Fruit fly (Drosophila melanogaster) whole organism, prepupa: Measurements from ENCODE around the gene RapGAP1.

Experiments used
- Blimp-1 ChIP-seq: fragments of 200-800 bp; sonication (Bioruptor generic); optimal IDR thresholded peaks from 3 replicates; lab custom pipeline; 2017; ENCODE audit warnings: missing biosample characterization, missing genetic modification characterization, mild to moderate bottlenecking, moderate library complexity, missing genetic modification reagents
- CG11902 ChIP-seq: fragments of 200-800 bp; sonication (Bioruptor generic); optimal IDR thresholded peaks from 3 replicates; lab custom pipeline; 2016; ENCODE audit warnings: missing biosample characterization, missing genetic modification characterization
- CG6854 ChIP-seq: fragments of 200-800 bp; sonication (Bioruptor generic); optimal IDR thresholded peaks from 2 replicates; lab custom pipeline; 2017; ENCODE audit warnings: missing biosample characterization, mild to moderate bottlenecking, missing genetic modification characterization
- CG7368 ChIP-seq: fragments of 200-800 bp; sonication (Bioruptor generic); optimal IDR thresholded peaks from 3 replicates; lab custom pipeline; 2016; ENCODE audit warnings: missing biosample characterization, missing genetic modification characterization
- CG8632 ChIP-seq: fragments of 200-800 bp; sonication (Bioruptor generic); optimal IDR thresholded peaks from 3 replicates; lab custom pipeline; 2016; ENCODE audit warnings: missing biosample characterization, missing genetic modification characterization
- Eip93F ChIP-seq: fragments of 200-800 bp; sonication (Bioruptor generic); optimal IDR thresholded peaks from 2 replicates; lab custom pipeline; 2016; ENCODE audit warnings: missing biosample characterization, mild to moderate bottlenecking, missing genetic modification characterization
- Gug ChIP-seq: fragments of 200-800 bp; sonication (Bioruptor generic); IDR thresholded peaks from 2 replicates; pipeline ENCODE4 v1.3.6; 2022; ENCODE audit warnings: missing biosample characterization, missing genetic modification characterization
- Hr38 ChIP-seq: sonication (Bioruptor generic); optimal IDR thresholded peaks from 2 replicates; lab custom pipeline; 2016; ENCODE audit warnings: missing biosample characterization, missing genetic modification characterization
- Sox15 ChIP-seq: fragments of 200-800 bp; sonication (Bioruptor generic); optimal IDR thresholded peaks from 3 replicates; lab custom pipeline; 2016; ENCODE audit warnings: missing biosample characterization, missing genetic modification characterization
- lz ChIP-seq: fragments of 200-800 bp; sonication (Bioruptor generic); optimal IDR thresholded peaks from 3 replicates; lab custom pipeline; 2016; ENCODE audit warnings: missing biosample characterization, missing genetic modification characterization
- net ChIP-seq: fragments of 200-800 bp; sonication (Bioruptor generic); optimal IDR thresholded peaks from 3 replicates; lab custom pipeline; 2016; ENCODE audit warnings: missing biosample characterization, missing genetic modification characterization

DNA sequence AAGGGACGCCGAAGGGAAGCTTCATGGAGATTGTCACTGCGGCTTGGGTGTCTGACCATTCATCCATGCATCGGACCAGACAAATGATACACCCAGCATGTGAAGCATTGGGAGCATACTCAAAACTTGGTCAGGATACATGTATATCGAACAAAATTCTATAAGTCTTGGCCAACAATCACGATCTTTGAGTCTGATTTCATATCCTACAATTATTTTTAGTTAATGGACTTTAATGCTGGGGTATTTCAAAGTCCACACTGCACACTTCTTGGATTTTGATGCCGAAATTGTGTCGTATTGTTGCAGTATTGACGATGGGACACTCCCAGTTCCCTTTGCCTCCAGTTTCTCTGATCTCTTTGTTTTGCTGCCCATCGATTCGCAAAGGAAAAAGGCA lies 40.5 kb upstream of the RapGAP1 start:
- TF ChIP-seq CG7368, result no peak
- TF ChIP-seq CG8632 (GFP tag; lab: Kevin White, UChicago), result peak; percentile 21
- peak; percentile 16 for TF ChIP-seq net (GFP tag; lab: Kevin White, UChicago)
- TF ChIP-seq lz (GFP tag; lab: Kevin White, UChicago), result peak; percentile 54
- TF ChIP-seq Gug (GFP tag; lab: Robert Waterston, UW), result no peak
- peak; percentile 61 for TF ChIP-seq Sox15 (GFP tag; lab: Kevin White, UChicago)
- TF ChIP-seq Hr38 (GFP tag; lab: Kevin White, UChicago), result no peak
- TF ChIP-seq Eip93F (GFP tag; lab: Kevin White, UChicago), result peak; percentile 14
- TF ChIP-seq Blimp-1 (GFP tag; lab: Kevin White, UChicago), result peak; percentile 24
- TF ChIP-seq CG6854 (GFP tag; lab: Kevin White, UChicago), result no peak
- TF ChIP-seq CG11902, result peak; percentile 74
